Fruit fly (Drosophila melanogaster) whole organism, embryonic: ENCODE results near the gene CG13114.

Source experiments
- Atf3 ChIP-seq: fragments of 200-800 bp; sonication (Bioruptor generic); optimal IDR thresholded peaks from 3 replicates; lab custom pipeline; 2016; ENCODE audit warnings: missing biosample characterization, missing genetic modification characterization
- CG10274 ChIP-seq: fragments of 200-800 bp; sonication (Bioruptor generic); optimal IDR thresholded peaks from 3 replicates; lab custom pipeline; 2017; ENCODE audit warnings: missing biosample characterization, mild to moderate bottlenecking, missing genetic modification characterization
- CG10366 ChIP-seq: fragments of 200-800 bp; sonication (Bioruptor generic); IDR thresholded peaks from 2 replicates; pipeline ENCODE4 v1.3.6; 2022; ENCODE audit warnings: missing biosample characterization, missing genetic modification characterization
- CG12219 ChIP-seq: fragments of 200-800 bp; sonication (Bioruptor generic); optimal IDR thresholded peaks from 3 replicates; lab custom pipeline; 2018; ENCODE audit warnings: missing biosample characterization, mild to moderate bottlenecking, missing genetic modification characterization
- CG1603 ChIP-seq: fragments of 200-800 bp; sonication (Bioruptor generic); optimal IDR thresholded peaks from 2 replicates; lab custom pipeline; 2019; ENCODE audit warnings: missing biosample characterization, mild to moderate bottlenecking, missing genetic modification characterization, moderate library complexity
- CG17328 ChIP-seq: fragments of 200-800 bp; sonication (Bioruptor generic); IDR thresholded peaks from 2 replicates; pipeline ENCODE4 v1.3.6; 2022; ENCODE audit warnings: missing biosample characterization, missing genetic modification characterization
- CG17361 ChIP-seq: fragments of 200-800 bp; sonication (Bioruptor generic); IDR thresholded peaks from 3 replicates; pipeline ENCODE4 v1.3.6; 2022; ENCODE audit warnings: missing biosample characterization, missing genetic modification characterization
- CG17385 ChIP-seq: fragments of 200-800 bp; sonication (Bioruptor generic); optimal IDR thresholded peaks from 3 replicates; lab custom pipeline; 2018; ENCODE audit warnings: missing biosample characterization, mild to moderate bottlenecking, missing genetic modification characterization
- CG17912 ChIP-seq: fragments of 200-800 bp; sonication (Bioruptor generic); optimal IDR thresholded peaks from 2 replicates; lab custom pipeline; 2018; ENCODE audit warnings: missing biosample characterization, mild to moderate bottlenecking, missing genetic modification characterization
- CG2202 ChIP-seq: fragments of 200-800 bp; sonication (Bioruptor generic); optimal IDR thresholded peaks from 2 replicates; lab custom pipeline; 2018; ENCODE audit warnings: missing biosample characterization, mild to moderate bottlenecking, missing genetic modification characterization
- CG2678 ChIP-seq: fragments of 200-800 bp; sonication (Bioruptor generic); optimal IDR thresholded peaks from 3 replicates; lab custom pipeline; 2019; ENCODE audit warnings: missing biosample characterization, mild to moderate bottlenecking, missing genetic modification characterization, moderate library complexity
- CG3163 ChIP-seq: fragments of 200-800 bp; sonication (Bioruptor generic); optimal IDR thresholded peaks from 3 replicates; lab custom pipeline; 2016; ENCODE audit warnings: missing biosample characterization, missing genetic modification characterization
- CG3407 ChIP-seq: fragments of 200-800 bp; sonication (Bioruptor generic); optimal IDR thresholded peaks from 2 replicates; lab custom pipeline; 2018; ENCODE audit warnings: missing biosample characterization, mild to moderate bottlenecking, missing genetic modification characterization
- CG3726 ChIP-seq: fragments of 200-800 bp; sonication (Bioruptor generic); IDR thresholded peaks from 3 replicates; pipeline ENCODE4, ENCODE4 v1.3.6; 2022; ENCODE audit warnings: missing biosample characterization, missing genetic modification characterization
- CG6272 ChIP-seq: fragments of 200-800 bp; sonication (Bioruptor generic); IDR thresholded peaks from 2 replicates; pipeline ENCODE4 v1.3.6; 2022; ENCODE audit warnings: missing biosample characterization, missing genetic modification characterization
- CG7357 ChIP-seq: fragments of 200-800 bp; sonication (Bioruptor generic); IDR thresholded peaks from 3 replicates; pipeline ENCODE4 v1.3.6; 2022; ENCODE audit warnings: missing biosample characterization, missing genetic modification characterization
- CTCF ChIP-seq: fragments of 200-800 bp; sonication (Bioruptor generic); optimal IDR thresholded peaks from 2 replicates; lab custom pipeline; 2017; ENCODE audit warnings: missing biosample characterization, mild to moderate bottlenecking, missing genetic modification characterization, moderate library complexity
- Camta ChIP-seq: fragments of 200-800 bp; sonication (Bioruptor generic); optimal IDR thresholded peaks from 2 replicates; lab custom pipeline; 2016; ENCODE audit warnings: missing biosample characterization, missing genetic modification characterization
- Chrac-16 ChIP-seq: fragments of 200-800 bp; sonication (Bioruptor generic); optimal IDR thresholded peaks from 3 replicates; lab custom pipeline; 2016; ENCODE audit warnings: missing biosample characterization, missing genetic modification characterization
- Deaf1 ChIP-seq: fragments of 200-800 bp; optimal IDR thresholded peaks from 3 replicates; lab custom pipeline; 2019; ENCODE audit warnings: missing biosample characterization, mild to moderate bottlenecking, missing genetic modification characterization, moderate library complexity
- Dfd ChIP-seq, 2 experiments: fragments of >200 bp; optimal IDR thresholded peaks; 2 replicates each; lab custom pipeline; 2017; ENCODE audit warnings: missing biosample characterization in 2 of 2, missing genetic modification characterization in 2 of 2
- Drgx ChIP-seq: fragments of 200-800 bp; sonication (Bioruptor generic); IDR thresholded peaks from 2 replicates; pipeline ENCODE4 v1.3.6; 2022; ENCODE audit warnings: missing biosample characterization, missing genetic modification characterization
- Eip74EF ChIP-seq, 2 experiments: fragments of 200-800 bp in 1 of 2; fragments of >200 bp in 1 of 2; sonication (Bioruptor generic) in 1 of 2; optimal IDR thresholded peaks; 2 replicates each; lab custom pipeline; 2017 to 2019; ENCODE audit warnings: missing biosample characterization in 2 of 2, missing genetic modification characterization in 2 of 2, mild to moderate bottlenecking in 1 of 2, moderate library complexity in 1 of 2
- Fer3 ChIP-seq: fragments of 200-800 bp; sonication (Bioruptor generic); optimal IDR thresholded peaks from 2 replicates; lab custom pipeline; 2018; ENCODE audit warnings: missing biosample characterization, mild to moderate bottlenecking, missing genetic modification characterization, moderate library complexity
- HLH4C ChIP-seq: fragments of 200-800 bp; sonication (Bioruptor generic); IDR thresholded peaks from 3 replicates; pipeline ENCODE4 v1.3.6; 2022; ENCODE audit warnings: missing biosample characterization, missing genetic modification characterization; ENCODE audit not compliant: partially characterized antibody
- Hey ChIP-seq: fragments of 200-800 bp; sonication (Bioruptor generic); optimal IDR thresholded peaks from 3 replicates; lab custom pipeline; 2018; ENCODE audit warnings: missing biosample characterization, mild to moderate bottlenecking, missing genetic modification characterization
- HmgD ChIP-seq: fragments of 200-800 bp; sonication (Bioruptor generic); optimal IDR thresholded peaks from 3 replicates; lab custom pipeline; 2016; ENCODE audit warnings: missing biosample characterization, missing genetic modification characterization
- Mad ChIP-seq: fragments of 200-800 bp; sonication (Bioruptor generic); optimal IDR thresholded peaks from 2 replicates; lab custom pipeline; 2016; ENCODE audit warnings: missing biosample characterization, missing genetic modification characterization
- Six4 ChIP-seq: fragments of 200-800 bp; sonication (Bioruptor generic); optimal IDR thresholded peaks from 2 replicates; lab custom pipeline; 2016; ENCODE audit warnings: missing biosample characterization, missing genetic modification characterization
- Sox100B ChIP-seq: fragments of 200-800 bp; sonication (Bioruptor generic); optimal IDR thresholded peaks from 3 replicates; lab custom pipeline; 2018; ENCODE audit warnings: missing biosample characterization, mild to moderate bottlenecking, missing genetic modification characterization
- Xbp1 ChIP-seq: fragments of 200-800 bp; sonication (Bioruptor generic); optimal IDR thresholded peaks from 3 replicates; lab custom pipeline; 2016; ENCODE audit warnings: missing biosample characterization, mild to moderate bottlenecking, missing genetic modification characterization
- al ChIP-seq: fragments of 200-800 bp; sonication (Bioruptor generic); IDR thresholded peaks from 2 replicates; pipeline ENCODE4 v1.3.6; 2022; ENCODE audit warnings: missing biosample characterization, missing genetic modification characterization
- cad ChIP-seq: fragments of >200 bp; optimal IDR thresholded peaks from 2 replicates; lab custom pipeline; 2017; ENCODE audit warnings: missing biosample characterization, missing genetic modification characterization
- caup ChIP-seq: fragments of 200-800 bp; sonication (Bioruptor generic); optimal IDR thresholded peaks from 3 replicates; lab custom pipeline; 2017; ENCODE audit warnings: missing biosample characterization, mild to moderate bottlenecking, missing genetic modification characterization, moderate library complexity; ENCODE audit not compliant: severe bottlenecking
- chn ChIP-seq: fragments of 200-800 bp; sonication (Bioruptor generic); optimal IDR thresholded peaks from 2 replicates; lab custom pipeline; 2016; ENCODE audit warnings: missing biosample characterization, missing genetic modification characterization
- dmrt11E ChIP-seq: fragments of 200-800 bp; sonication (Bioruptor generic); optimal IDR thresholded peaks from 3 replicates; lab custom pipeline; 2018; ENCODE audit warnings: missing biosample characterization, mild to moderate bottlenecking, missing genetic modification characterization, moderate library complexity
- ems ChIP-seq: fragments of 200-800 bp; sonication (Bioruptor generic); optimal IDR thresholded peaks from 3 replicates; lab custom pipeline; 2016; ENCODE audit warnings: missing biosample characterization, missing genetic modification characterization
- fru ChIP-seq: fragments of >200 bp; optimal IDR thresholded peaks from 2 replicates; lab custom pipeline; 2017
- gcm ChIP-seq: fragments of 200-800 bp; sonication (Bioruptor generic); optimal IDR thresholded peaks from 2 replicates; lab custom pipeline; 2019; ENCODE audit warnings: missing biosample characterization, mild to moderate bottlenecking, missing genetic modification characterization, moderate library complexity
- lola ChIP-seq, 3 experiments: fragments of >200 bp in 2 of 3; fragments of 200-800 bp in 1 of 3; sonication (Bioruptor generic) in 1 of 3; optimal IDR thresholded peaks; 2 replicates each; lab custom pipeline; 2017 to 2019; ENCODE audit warnings: missing biosample characterization in 3 of 3, missing genetic modification characterization in 3 of 3, mild to moderate bottlenecking in 1 of 3, moderate library complexity in 1 of 3
- nerfin-1 ChIP-seq: fragments of 200-800 bp; sonication (Bioruptor generic); optimal IDR thresholded peaks from 3 replicates; lab custom pipeline; 2019; ENCODE audit warnings: missing biosample characterization, mild to moderate bottlenecking, missing genetic modification characterization, moderate library complexity
- org-1 ChIP-seq: fragments of 200-800 bp; sonication (Bioruptor generic); optimal IDR thresholded peaks from 2 replicates; lab custom pipeline; 2017; ENCODE audit warnings: missing biosample characterization, missing genetic modification characterization
- p53 ChIP-seq: fragments of 200-800 bp; sonication (Bioruptor generic); optimal IDR thresholded peaks from 2 replicates; lab custom pipeline; 2016; ENCODE audit warnings: missing biosample characterization, missing genetic modification characterization
- pita ChIP-seq: fragments of 200-800 bp; sonication (Bioruptor generic); optimal IDR thresholded peaks from 2 replicates; lab custom pipeline; 2017; ENCODE audit warnings: missing biosample characterization, mild to moderate bottlenecking, missing genetic modification characterization
- repo ChIP-seq: fragments of 200-800 bp; sonication (Bioruptor generic); optimal IDR thresholded peaks from 2 replicates; lab custom pipeline; 2016; ENCODE audit warnings: missing biosample characterization, missing genetic modification characterization
- ro ChIP-seq: fragments of 200-800 bp; sonication (Bioruptor generic); IDR thresholded peaks from 2 replicates; pipeline ENCODE4 v1.3.6; 2022; ENCODE audit warnings: missing biosample characterization, missing genetic modification characterization
- sim ChIP-seq: fragments of 200-800 bp; sonication (Bioruptor generic); IDR thresholded peaks from 2 replicates; pipeline ENCODE4 v1.3.6; 2022; ENCODE audit warnings: missing biosample characterization, missing genetic modification characterization
- tgo ChIP-seq: fragments of 200-800 bp; sonication (Bioruptor generic); IDR thresholded peaks from 3 replicates; pipeline ENCODE4 v1.3.6; 2022; ENCODE audit warnings: missing biosample characterization, missing genetic modification characterization
- yki ChIP-seq: fragments of >200 bp; optimal IDR thresholded peaks from 3 replicates; lab custom pipeline; 2018

The CG13114 gene

dm6 chr2L:9520886-9521868 lies 24.4 kb upstream of the CG13114 start, which contains the start of gene Oatp30B (continued):
- TF ChIP-seq HLH4C (GFP tag; lab: Robert Waterston, UW) (peak; percentile 95), CG17361 (GFP tag; lab: Robert Waterston, UW) (peak; percentile 96), HmgD (GFP tag; lab: Kevin White, UChicago) (peak; percentile 85), CG2202 (peak; percentile 93), CG7357 (GFP tag; lab: Robert Waterston, UW) (peak; percentile 88), CG10274 (peak; percentile 78), CTCF (GFP tag; lab: Kevin White, UChicago) (peak; percentile 82), dmrt11E (peak; percentile 97), CG3163 (GFP tag; lab: Kevin White, UChicago) (peak; percentile 83), Mad (GFP tag; lab: Kevin White, UChicago) (peak; percentile 94), caup (GFP tag; lab: Kevin White, UChicago) (peak; percentile 95), ems (peak; percentile 95), tgo (GFP tag; lab: Robert Waterston, UW) (peak; percentile 97), Chrac-16 (peak; percentile 97), sim (peak; percentile 95), CG3726 (GFP tag; lab: Robert Waterston, UW) (peak; percentile 93; the same call in 2 of the 3 replicates), CG17328 (GFP tag; lab: Robert Waterston, UW) (peak; percentile 97), CG12219 (GFP tag; lab: Kevin White, UChicago) (peak; percentile 94), gcm (peak; percentile 96), Deaf1 (tag; lab: Kevin White, UChicago) (peak; percentile 82), CG2678 (tag; lab: Kevin White, UChicago) (peak; percentile 96), Sox100B (GFP tag; lab: Kevin White, UChicago) (peak; percentile 84), al (peak; percentile 96), CG6272 (GFP tag; lab: Robert Waterston, UW) (peak; percentile 97), p53 (peak; percentile 85), CG1603 (peak; percentile 96), Drgx (peak; percentile 96), CG17912 (GFP tag; lab: Kevin White, UChicago) (peak; percentile 82), org-1 (GFP tag; lab: Kevin White, UChicago) (peak; percentile 82), Xbp1 (GFP tag; lab: Kevin White, UChicago) (peak; percentile 98), Eip74EF (GFP tag; optimal IDR thresholded peaks at IDR 0.05; lab: Kevin White, UChicago) (peak in 1 of 2 experiments; percentile 87), Hey (peak; percentile 84), CG3407 (GFP tag; lab: Kevin White, UChicago) (peak; percentile 88), fru (lab: Kevin White, UChicago) (no peak), Dfd (GFP tag; optimal IDR thresholded peaks at IDR 0.05; lab: Kevin White, UChicago) (no peak), Six4 (GFP tag; lab: Kevin White, UChicago) (peak; percentile 96), CG10366 (GFP tag; lab: Robert Waterston, UW) (peak; percentile 98), ro (GFP tag; lab: Robert Waterston, UW) (peak; percentile 95), lola (GFP tag; optimal IDR thresholded peaks at IDR 0.05; lab: Kevin White, UChicago) (peak in 1 of 3 experiments; percentile 96), chn (GFP tag; lab: Kevin White, UChicago) (peak; percentile 95), repo (GFP tag; lab: Kevin White, UChicago) (peak; percentile 92), pita (GFP tag; lab: Kevin White, UChicago) (peak; percentile 86), CG17385 (peak; percentile 88), Fer3 (tag; lab: Kevin White, UChicago) (peak; percentile 97), Camta (peak; percentile 95), yki (lab: Kevin White, UChicago) (no peak), Atf3 (GFP tag; lab: Kevin White, UChicago) (peak; percentile 94), nerfin-1 (tag; lab: Kevin White, UChicago) (peak; percentile 94), cad (GFP tag; lab: Kevin White, UChicago) (no peak)
